Fruit fly (Drosophila melanogaster) Kc167 (cell line): Measurements from ENCODE around the gene CG6168.

Experiments
- Myc ChIP-seq: fragments of >200 bp; optimal IDR thresholded peaks from 2 replicates; lab custom pipeline; 2017; ENCODE audit warnings: missing external identifiers
- Sin3A ChIP-seq: fragments of >200 bp; optimal IDR thresholded peaks from 2 replicates; lab custom pipeline; 2018; ENCODE audit warnings: missing external identifiers
- h ChIP-seq: fragments of >200 bp; optimal IDR thresholded peaks from 3 replicates; lab custom pipeline; 2018; ENCODE audit warnings: missing external identifiers
- insv ChIP-seq: fragments of >200 bp; optimal IDR thresholded peaks from 3 replicates; lab custom pipeline; 2018; ENCODE audit warnings: missing external identifiers
- psq ChIP-seq: fragments of >200 bp; optimal IDR thresholded peaks from 2 replicates; lab custom pipeline; 2017; ENCODE audit warnings: missing external identifiers
- ttk ChIP-seq: sonication (Bioruptor generic); optimal IDR thresholded peaks from 2 replicates; lab custom pipeline; 2017; ENCODE audit warnings: missing external identifiers

The CG6168 gene

dm6 chr3L:11344485-11345270 is 23.2 kb upstream of the CG6168 start:
- TF ChIP-seq insv (lab: Kevin White, UChicago) (no peak), Sin3A (lab: Kevin White, UChicago) (no peak), Myc (no peak), h (no peak), psq (lab: Kevin White, UChicago) (no peak)

dm6 chr3L:11343633-11344210 is 22.2 kb upstream of the CG6168 start:
- TF ChIP-seq h (no peak), insv (lab: Kevin White, UChicago) (no peak), psq (lab: Kevin White, UChicago) (no peak), Sin3A (lab: Kevin White, UChicago) (no peak), ttk (lab: Kevin White, UChicago) (no peak)

dm6 chr3L:11342533-11343065 is 21.1 kb upstream of the CG6168 start:
- no peak for TF ChIP-seq insv (lab: Kevin White, UChicago)
- no peak for TF ChIP-seq Myc
- no peak for TF ChIP-seq psq (lab: Kevin White, UChicago)
- TF ChIP-seq ttk (lab: Kevin White, UChicago), result no peak
- no peak for TF ChIP-seq h
- TF ChIP-seq Sin3A (lab: Kevin White, UChicago), result no peak

dm6 chr3L:11341920-11342319 is 20.4 kb upstream of the CG6168 start:
- TF ChIP-seq insv (lab: Kevin White, UChicago), result no peak
- TF ChIP-seq Sin3A (lab: Kevin White, UChicago), result no peak
- no peak for TF ChIP-seq ttk (lab: Kevin White, UChicago)
- no peak for TF ChIP-seq Myc
- TF ChIP-seq h, result no peak
- TF ChIP-seq psq (lab: Kevin White, UChicago), result no peak

- TF ChIP-seq Myc (no peak), ttk (lab: Kevin White, UChicago) (no peak), h (no peak), insv (lab: Kevin White, UChicago) (no peak), Sin3A (lab: Kevin White, UChicago) (no peak), psq (lab: Kevin White, UChicago) (no peak)
Observed at dm6 chr3L:11339276-11339675, 17.8 kb upstream of the CG6168 start.

dm6 chr3L:11337674-11338073 is 16.2 kb upstream of the CG6168 start:
- no peak for TF ChIP-seq ttk (lab: Kevin White, UChicago)
- no peak for TF ChIP-seq h
- TF ChIP-seq psq (lab: Kevin White, UChicago), result no peak
- no peak for TF ChIP-seq Sin3A (lab: Kevin White, UChicago)
- no peak for TF ChIP-seq Myc
- no peak for TF ChIP-seq insv (lab: Kevin White, UChicago)

dm6 chr3L:11336094-11336756 is 14.7 kb upstream of the CG6168 start:
- no peak for TF ChIP-seq h
- no peak for TF ChIP-seq psq (lab: Kevin White, UChicago)
- no peak for TF ChIP-seq ttk (lab: Kevin White, UChicago)
- no peak for TF ChIP-seq Sin3A (lab: Kevin White, UChicago)
- TF ChIP-seq insv (lab: Kevin White, UChicago), result no peak
- TF ChIP-seq Myc, result no peak

- TF ChIP-seq insv (lab: Kevin White, UChicago) (no peak), h (no peak), Sin3A (lab: Kevin White, UChicago) (no peak), ttk (lab: Kevin White, UChicago) (no peak), Myc (no peak), psq (lab: Kevin White, UChicago) (no peak)
Observed at dm6 chr3L:11333986-11334385, 12.5 kb upstream of the CG6168 start.

dm6 chr3L:11329014-11329469 is 7.5 kb upstream of the CG6168 start:
- TF ChIP-seq insv (lab: Kevin White, UChicago) (no peak), h (no peak), Sin3A (lab: Kevin White, UChicago) (no peak), Myc (no peak), ttk (lab: Kevin White, UChicago) (no peak), psq (lab: Kevin White, UChicago) (no peak)

dm6 chr3L:11328015-11328680 is 6.6 kb upstream of the CG6168 start:
- TF ChIP-seq h, result no peak
- TF ChIP-seq insv (lab: Kevin White, UChicago), result no peak
- no peak for TF ChIP-seq ttk (lab: Kevin White, UChicago)
- TF ChIP-seq Sin3A (lab: Kevin White, UChicago), result no peak
- no peak for TF ChIP-seq Myc
- no peak for TF ChIP-seq psq (lab: Kevin White, UChicago)

- TF ChIP-seq ttk (lab: Kevin White, UChicago) (no peak), insv (lab: Kevin White, UChicago) (no peak), Sin3A (lab: Kevin White, UChicago) (no peak), psq (lab: Kevin White, UChicago) (no peak), h (no peak), Myc (no peak)
Observed at dm6 chr3L:11325671-11326306, 4.3 kb upstream of the CG6168 start.
